Worm (Caenorhabditis elegans): ENCODE measurements around the gene mrps-24.

The mrps-24 gene

ce11 chrIV:7679120-7679519, 30.7 kb upstream of the mrps-24 start:
- TF ChIP-seq elt-2 (tag; optimal IDR thresholded peaks at IDR 0.05) (peak; percentile 60), zip-5 (tag; optimal IDR thresholded peaks at IDR 0.05) (no peak)

ce11 chrIV:7689326-7689725, 20.5 kb upstream of the mrps-24 start:
- TF ChIP-seq hlh-15 (tag; optimal IDR thresholded peaks at IDR 0.05) (no peak), pax-1 (tag; optimal IDR thresholded peaks at IDR 0.05) (no peak), unc-3 (GFP tag; conservative IDR thresholded peaks at IDR 0.05) (no peak), unc-3 (tag; optimal IDR thresholded peaks at IDR 0.05) (no peak), lin-11 (tag; optimal IDR thresholded peaks at IDR 0.05) (no peak), ceh-6 (GFP tag; optimal IDR thresholded peaks at IDR 0.05) (no peak), dmd-4 (tag; optimal IDR thresholded peaks at IDR 0.05; ENCODE audit: borderline replicate concordance) (no peak), ceh-24 (tag; optimal IDR thresholded peaks at IDR 0.05) (no peak), ceh-2 (tag; optimal IDR thresholded peaks at IDR 0.05) (no peak), npax-4 (tag; optimal IDR thresholded peaks at IDR 0.05) (no peak), ceh-34 (tag; optimal IDR thresholded peaks at IDR 0.05) (no peak), unc-42 (tag; optimal IDR thresholded peaks at IDR 0.05) (no peak), T23F11.4 (GFP tag; optimal IDR thresholded peaks at IDR 0.05) (no peak), nhr-11 (tag; optimal IDR thresholded peaks at IDR 0.05) (no peak), fax-1 (tag; optimal IDR thresholded peaks at IDR 0.05) (no peak), rnt-1 (tag; optimal IDR thresholded peaks at IDR 0.05) (no peak), C38D4.7 (GFP tag; optimal IDR thresholded peaks at IDR 0.05) (no peak)

ce11 chrIV:7692451-7692850, 17.4 kb upstream of the mrps-24 start:
- TF ChIP-seq tbx-7 (tag; optimal IDR thresholded peaks at IDR 0.05) (no peak), unc-86 (tag; optimal IDR thresholded peaks at IDR 0.05) (no peak), sdc-2 (tag; optimal IDR thresholded peaks at IDR 0.05) (no peak), pag-3 (tag; optimal IDR thresholded peaks at IDR 0.05; ENCODE audit: borderline replicate concordance) (no peak), ets-4 (tag; optimal IDR thresholded peaks at IDR 0.05) (no peak), ttx-3 (tag; optimal IDR thresholded peaks at IDR 0.05) (no peak), unc-3 (GFP tag; conservative IDR thresholded peaks at IDR 0.05) (no peak), unc-3 (tag; optimal IDR thresholded peaks at IDR 0.05) (no peak), pha-2 (tag; optimal IDR thresholded peaks at IDR 0.05) (no peak), sox-2 (GFP tag; IDR thresholded peaks at IDR 0.05) (no peak), lim-6 (tag; optimal IDR thresholded peaks at IDR 0.05) (no peak), ceh-30 (tag; optimal IDR thresholded peaks at IDR 0.05) (no peak), zip-5 (tag; optimal IDR thresholded peaks at IDR 0.05) (no peak), C08G9.2 (tag; optimal IDR thresholded peaks at IDR 0.05) (no peak), pha-4 (tag; optimal IDR thresholded peaks at IDR 0.05) (no peak), npax-4 (tag; optimal IDR thresholded peaks at IDR 0.05) (no peak), ztf-16 (tag; optimal IDR thresholded peaks at IDR 0.05) (no peak)

- TF ChIP-seq ceh-19 (GFP tag; optimal IDR thresholded peaks at IDR 0.05), result no peak
- no peak for TF ChIP-seq tbx-2 (tag; optimal IDR thresholded peaks at IDR 0.05)
- no peak for TF ChIP-seq hlh-30 (tag; optimal IDR thresholded peaks at IDR 0.05; ENCODE audit: insufficient read depth)
- TF ChIP-seq ztf-16 (tag; optimal IDR thresholded peaks at IDR 0.05), result no peak
- TF ChIP-seq elt-2 (tag; optimal IDR thresholded peaks at IDR 0.05), result no peak
- no peak for TF ChIP-seq elt-4 (tag; optimal IDR thresholded peaks at IDR 0.05)
- no peak for TF ChIP-seq sox-2 (GFP tag; IDR thresholded peaks at IDR 0.05)
- no peak for TF ChIP-seq unc-3 (GFP tag; conservative IDR thresholded peaks at IDR 0.05)
- no peak for TF ChIP-seq unc-3 (tag; optimal IDR thresholded peaks at IDR 0.05)
- TF ChIP-seq C08G9.2 (tag; optimal IDR thresholded peaks at IDR 0.05), result no peak
- TF ChIP-seq nfya-1 (tag; optimal IDR thresholded peaks at IDR 0.05), result no peak
- no peak for TF ChIP-seq hlh-8 (tag; optimal IDR thresholded peaks at IDR 0.05)
- TF ChIP-seq ceh-9 (tag; optimal IDR thresholded peaks at IDR 0.05), result no peak
- no peak for TF ChIP-seq ceh-2 (tag; optimal IDR thresholded peaks at IDR 0.05)
- TF ChIP-seq ceh-31 (tag; optimal IDR thresholded peaks at IDR 0.05), result no peak
- no peak for TF ChIP-seq pqm-1 (tag; optimal IDR thresholded peaks at IDR 0.05)
These were observed 11.5 kb upstream of the mrps-24 start, which contains the start of gene flp-13 for ce11 chrIV:7698320-7698719. TSS of gene flp-13 (minus strand) at chrIV:7698420.
